Worm (Caenorhabditis elegans) whole organism, L4 larva: Measurements from ENCODE around the gene Y69A2AR.25.

Experiments
- ZK546.5 ChIP-seq, 2 experiments: sonication (generic microtip); optimal IDR thresholded peaks; 2 replicates each; lab custom pipeline; 2017; ENCODE audit warnings: missing biosample characterization in 2 of 2, missing genetic modification characterization in 2 of 2
- aly-2 ChIP-seq: sonication (generic microtip); optimal IDR thresholded peaks from 2 replicates; lab custom pipeline; 2018; ENCODE audit warnings: missing biosample characterization, missing genetic modification characterization
- dpl-1 ChIP-seq: fragments of 150-350 bp; optimal IDR thresholded peaks from 2 replicates; lab custom pipeline; 2014; ENCODE audit warnings: missing biosample characterization, missing genetic modification reagents, missing genetic modification characterization
- fkh-10 ChIP-seq: fragments of 150-350 bp; optimal IDR thresholded peaks from 2 replicates; lab custom pipeline; 2014; ENCODE audit warnings: missing biosample characterization, missing genetic modification reagents, missing genetic modification characterization
- lim-7 ChIP-seq: fragments of 200-800 bp; sonication (Bioruptor generic); IDR thresholded peaks from 2 replicates; pipeline ENCODE4 v1.3.6; 2022; ENCODE audit warnings: missing genetic modification characterization, missing compliant biosample characterization
- nhr-76 ChIP-seq: fragments of 150-350 bp; optimal IDR thresholded peaks from 2 replicates; lab custom pipeline; 2014; ENCODE audit warnings: missing biosample characterization, missing genetic modification characterization
- skn-1 ChIP-seq: fragments of 150-350 bp; optimal IDR thresholded peaks from 2 replicates; lab custom pipeline; 2014; ENCODE audit warnings: missing biosample characterization, missing genetic modification characterization
- snpc-4 ChIP-seq: fragments of 150-350 bp; optimal IDR thresholded peaks from 2 replicates; lab custom pipeline; 2014; ENCODE audit warnings: missing biosample characterization, missing genetic modification characterization
- spr-1 ChIP-seq: sonication (generic microtip); optimal IDR thresholded peaks from 2 replicates; lab custom pipeline; 2016; ENCODE audit warnings: mild to moderate bottlenecking, missing genetic modification characterization, missing compliant biosample characterization
- zag-1 ChIP-seq: fragments of 150-350 bp; optimal IDR thresholded peaks from 2 replicates; lab custom pipeline; 2014; ENCODE audit warnings: missing biosample characterization, missing genetic modification characterization
- ztf-11 ChIP-seq: fragments of 150-350 bp; optimal IDR thresholded peaks from 2 replicates; lab custom pipeline; 2014; ENCODE audit warnings: missing biosample characterization, missing genetic modification characterization

DNA sequence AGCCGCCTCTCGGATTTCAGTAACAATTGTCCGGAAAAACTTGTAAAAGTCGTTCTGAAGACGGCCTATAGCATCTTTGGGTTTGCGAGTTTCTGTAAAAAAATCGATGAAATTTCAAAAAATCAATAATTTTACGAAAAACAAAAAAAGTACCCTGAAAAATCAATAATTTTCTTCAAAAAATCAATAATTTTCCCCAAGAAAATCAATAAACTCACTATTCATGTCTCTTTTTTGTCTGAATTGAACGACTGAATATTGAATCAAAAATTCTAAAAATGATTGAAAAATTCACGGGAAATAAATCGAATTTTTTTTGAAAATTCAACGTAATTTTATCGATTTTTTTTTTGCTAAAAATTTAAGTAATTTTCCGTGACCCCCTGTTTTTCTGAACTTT is 16.7 kb downstream of the Y69A2AR.25 start, which contains the start of gene Y69A2AR.23:
- TF ChIP-seq ZK546.5 (tag; optimal IDR thresholded peaks at IDR 0.05; lab: Kevin White, UChicago) (no peak), ztf-11 (tag; lab: Kevin White, UChicago) (no peak), snpc-4 (tag; lab: Kevin White, UChicago) (no peak), spr-1 (tag; lab: Kevin White, UChicago) (no peak), skn-1 (tag; lab: Kevin White, UChicago) (no peak), zag-1 (tag; lab: Kevin White, UChicago) (no peak), fkh-10 (GFP tag; lab: Kevin White, UChicago) (no peak), lim-7 (GFP tag; lab: Robert Waterston, UW) (no peak), dpl-1 (no peak), aly-2 (tag; lab: Kevin White, UChicago) (no peak), nhr-76 (tag; lab: Kevin White, UChicago) (no peak)
